Fruit fly (Drosophila melanogaster) Kc167 (cell line): ENCODE results near the gene CG31142.

ENCODE experiments used
- Myc ChIP-seq: fragments of >200 bp; optimal IDR thresholded peaks from 2 replicates; lab custom pipeline; 2017; ENCODE audit warnings: missing external identifiers
- Sin3A ChIP-seq: fragments of >200 bp; optimal IDR thresholded peaks from 2 replicates; lab custom pipeline; 2018; ENCODE audit warnings: missing external identifiers
- h ChIP-seq: fragments of >200 bp; optimal IDR thresholded peaks from 3 replicates; lab custom pipeline; 2018; ENCODE audit warnings: missing external identifiers
- insv ChIP-seq: fragments of >200 bp; optimal IDR thresholded peaks from 3 replicates; lab custom pipeline; 2018; ENCODE audit warnings: missing external identifiers
- psq ChIP-seq: fragments of >200 bp; optimal IDR thresholded peaks from 2 replicates; lab custom pipeline; 2017; ENCODE audit warnings: missing external identifiers
- ttk ChIP-seq: sonication (Bioruptor generic); optimal IDR thresholded peaks from 2 replicates; lab custom pipeline; 2017; ENCODE audit warnings: missing external identifiers

Gene CG31142

dm6 chr3R:23938564-23939122 is 9.6 kb downstream of the CG31142 start:
- TF ChIP-seq h (lab: Kevin White, UChicago) (no peak), insv (lab: Kevin White, UChicago) (no peak), psq (lab: Kevin White, UChicago) (no peak), Myc (no peak), ttk (lab: Kevin White, UChicago) (no peak), Sin3A (lab: Kevin White, UChicago) (no peak)

- TF ChIP-seq psq (lab: Kevin White, UChicago) (no peak), Myc (no peak), h (lab: Kevin White, UChicago) (no peak), insv (lab: Kevin White, UChicago) (no peak), ttk (lab: Kevin White, UChicago) (no peak), Sin3A (lab: Kevin White, UChicago) (no peak)
Observed at dm6 chr3R:23939921-23940839, 11.1 kb downstream of the CG31142 start.

- TF ChIP-seq ttk (lab: Kevin White, UChicago), result no peak
- TF ChIP-seq Sin3A (lab: Kevin White, UChicago), result no peak
- no peak for TF ChIP-seq h (lab: Kevin White, UChicago)
- TF ChIP-seq psq (lab: Kevin White, UChicago), result no peak
- no peak for TF ChIP-seq insv (lab: Kevin White, UChicago)
- no peak for TF ChIP-seq Myc
Observed at dm6 chr3R:23940840-23941364, 11.9 kb downstream of the CG31142 start.

dm6 chr3R:23941643-23942424 is 12.8 kb downstream of the CG31142 start:
- no peak for TF ChIP-seq insv (lab: Kevin White, UChicago)
- no peak for TF ChIP-seq Myc
- no peak for TF ChIP-seq psq (lab: Kevin White, UChicago)
- no peak for TF ChIP-seq Sin3A (lab: Kevin White, UChicago)
- no peak for TF ChIP-seq ttk (lab: Kevin White, UChicago)
- TF ChIP-seq h (lab: Kevin White, UChicago), result no peak

- TF ChIP-seq insv (lab: Kevin White, UChicago), result no peak
- peak; percentile 96 for TF ChIP-seq ttk (lab: Kevin White, UChicago)
Observed at dm6 chr3R:23942550-23942949, 13.5 kb downstream of the CG31142 start.

- TF ChIP-seq psq (lab: Kevin White, UChicago), result no peak
- no peak for TF ChIP-seq Myc
- TF ChIP-seq ttk (lab: Kevin White, UChicago), result no peak
- no peak for TF ChIP-seq insv (lab: Kevin White, UChicago)
- TF ChIP-seq h (lab: Kevin White, UChicago), result no peak
- no peak for TF ChIP-seq Sin3A (lab: Kevin White, UChicago)
Observed at dm6 chr3R:23942965-23943413, 13.9 kb downstream of the CG31142 start, which contains the start of gene Gdh. Gene Gdh, minus strand, starts transcription at chr3R:23943101.

dm6 chr3R:23943843-23944356 is 14.9 kb downstream of the CG31142 start:
- TF ChIP-seq ttk (lab: Kevin White, UChicago) (no peak), insv (lab: Kevin White, UChicago) (no peak), h (lab: Kevin White, UChicago) (no peak), psq (lab: Kevin White, UChicago) (no peak), Myc (no peak), Sin3A (lab: Kevin White, UChicago) (no peak)

dm6 chr3R:23947002-23947401 is 18.0 kb downstream of the CG31142 start:
- TF ChIP-seq Myc (no peak), Sin3A (lab: Kevin White, UChicago) (no peak)

- TF ChIP-seq Sin3A (lab: Kevin White, UChicago), result no peak
- no peak for TF ChIP-seq psq (lab: Kevin White, UChicago)
- TF ChIP-seq insv (lab: Kevin White, UChicago), result no peak
- TF ChIP-seq ttk (lab: Kevin White, UChicago), result no peak
- TF ChIP-seq h (lab: Kevin White, UChicago), result no peak
- TF ChIP-seq Myc, result no peak
Observed at dm6 chr3R:23948324-23948465, 19.2 kb downstream of the CG31142 start, which contains the start of gene CG12268. Gene CG12268, minus strand, starts transcription at chr3R:23948424.

dm6 chr3R:23948466-23949413 is 19.7 kb downstream of the CG31142 start:
- TF ChIP-seq ttk (lab: Kevin White, UChicago) (no peak), Myc (no peak), h (lab: Kevin White, UChicago) (no peak), psq (lab: Kevin White, UChicago) (no peak), insv (lab: Kevin White, UChicago) (no peak), Sin3A (lab: Kevin White, UChicago) (no peak)
